Fruit fly (Drosophila melanogaster): ENCODE measurements around the gene CG9399.

Gene CG9399

DNA sequence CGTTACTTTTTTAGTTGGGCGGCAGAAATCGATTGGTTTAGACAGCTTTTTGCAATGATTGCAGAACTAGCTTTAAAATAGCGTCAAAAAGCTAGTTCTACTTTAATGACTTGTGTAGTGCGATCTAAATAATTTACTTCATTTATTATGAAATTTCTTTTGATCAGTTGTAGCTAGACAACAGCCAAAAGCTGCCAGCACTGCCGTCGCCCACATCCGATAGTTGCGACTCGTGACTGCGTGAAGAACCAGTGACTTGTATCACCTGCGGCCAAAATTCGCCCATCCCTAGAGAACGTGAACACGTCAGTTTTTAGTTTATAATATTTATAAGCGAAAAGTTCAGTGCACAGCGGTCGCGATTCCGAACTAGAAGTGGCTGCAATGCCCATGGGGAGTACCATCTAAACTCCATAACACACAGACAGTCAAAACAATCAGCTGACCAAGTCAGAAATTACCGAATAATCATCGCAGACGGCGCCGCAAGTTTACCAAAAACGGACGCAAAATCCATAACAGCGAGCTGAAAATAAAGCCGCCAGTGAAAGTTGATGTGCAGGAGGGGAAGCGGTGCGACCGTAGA, 12.7 kb upstream of the CG9399 start, which contains the start of gene P58IPK (continued):
- TF ChIP-seq CG15011 (GFP tag; optimal IDR thresholded peaks at IDR 0.05) (no peak), gce (GFP tag; IDR thresholded peaks at IDR 0.05) (no peak), Ets97D (GFP tag; optimal IDR thresholded peaks at IDR 0.05) (peak; percentile 90), Deaf1 (tag; optimal IDR thresholded peaks at IDR 0.05) (no peak), pan (optimal IDR thresholded peaks at IDR 0.05) (no peak), pan (GFP tag; optimal IDR thresholded peaks at IDR 0.05 in 1 of 2, IDR thresholded peaks at IDR 0.05 in 1 of 2) (peak in 1 of 2 experiments; percentile 44), Dip2 (GFP tag; IDR thresholded peaks at IDR 0.05) (no peak), lbe (GFP tag; optimal IDR thresholded peaks at IDR 0.05) (peak; percentile 41), CG4282 (GFP tag; optimal IDR thresholded peaks at IDR 0.05) (peak; percentile 0), crp (GFP tag; optimal IDR thresholded peaks at IDR 0.05) (peak in 1 of 2 experiments; percentile 52), nerfin-1 (tag; optimal IDR thresholded peaks at IDR 0.05) (peak; percentile 11), sima (GFP tag; optimal IDR thresholded peaks at IDR 0.05) (no peak), CG9609 (GFP tag; optimal IDR thresholded peaks at IDR 0.05) (peak; percentile 69), Abd-B (GFP tag; optimal IDR thresholded peaks at IDR 0.05) (peak; percentile 53), NfI (GFP tag; optimal IDR thresholded peaks at IDR 0.05) (peak; percentile 65), PHDP (tag; optimal IDR thresholded peaks at IDR 0.05) (peak; percentile 36), CG14050 (GFP tag; IDR thresholded peaks at IDR 0.05) (no peak), bbx (GFP tag; IDR thresholded peaks at IDR 0.05; ENCODE audit: partially characterized antibody) (peak; percentile 95), CG10274 (GFP tag; optimal IDR thresholded peaks at IDR 0.05) (no peak), CG13424 (tag; optimal IDR thresholded peaks at IDR 0.05) (peak; percentile 62), CG31224 (GFP tag; IDR thresholded peaks at IDR 0.05) (no peak), Optix (GFP tag; IDR thresholded peaks at IDR 0.05) (peak; percentile 65; the same call in 2 of the 3 replicates), Oaz (GFP tag; IDR thresholded peaks at IDR 0.05) (no peak), CG15269 (tag; optimal IDR thresholded peaks at IDR 0.05) (peak; percentile 48), Dp (GFP tag; optimal IDR thresholded peaks at IDR 0.05) (peak; percentile 77), dmrt11E (tag; optimal IDR thresholded peaks at IDR 0.05) (peak; percentile 41), Sry-β (GFP tag; optimal IDR thresholded peaks at IDR 0.05) (peak; percentile 98), pzg (GFP tag; optimal IDR thresholded peaks at IDR 0.05) (peak; percentile 92), Dref (GFP tag; IDR thresholded peaks at IDR 0.05) (peak; percentile 65), Doc3 (GFP tag; IDR thresholded peaks at IDR 0.05; ENCODE audit: partially characterized antibody) (peak; percentile 87), ind (GFP tag; optimal IDR thresholded peaks at IDR 0.05) (peak; percentile 72), klu (GFP tag; IDR thresholded peaks at IDR 0.05) (peak; percentile 63; the same call in 1 of the 2 replicates), row (GFP tag; IDR thresholded peaks at IDR 0.05) (peak; percentile 93), Pdp1 (GFP tag; optimal IDR thresholded peaks at IDR 0.05) (peak; percentile 75 to 83), CG3065 (GFP tag; optimal IDR thresholded peaks at IDR 0.05) (peak; percentile 37), CG5953 (GFP tag; IDR thresholded peaks at IDR 0.05) (no peak), CrebB (tag; optimal IDR thresholded peaks at IDR 0.05) (peak; percentile 42), maf-S (GFP tag; optimal IDR thresholded peaks at IDR 0.05) (peak; percentile 67), luna (GFP tag; optimal IDR thresholded peaks at IDR 0.05) (no peak), CG2199 (GFP tag; IDR thresholded peaks at IDR 0.05) (0 out of 3 replicates have a peak, but pooled peaks have one; percentile 45), Six4 (GFP tag; optimal IDR thresholded peaks at IDR 0.05) (no peak), btn (GFP tag; optimal IDR thresholded peaks at IDR 0.05) (no peak), dm (GFP tag; optimal IDR thresholded peaks at IDR 0.05) (peak; percentile 68), CHES-1-like (GFP tag; optimal IDR thresholded peaks at IDR 0.05) (peak; percentile 69), Ets65A (GFP tag) (peak; percentile 98), wdn (GFP tag; IDR thresholded peaks at IDR 0.05) (0 out of 2 replicates have a peak, but pooled peaks have one; percentile 41), CG3726 (GFP tag; IDR thresholded peaks at IDR 0.05) (peak; percentile 59; the same call in 1 of the 3 replicates), bigmax (GFP tag; optimal IDR thresholded peaks at IDR 0.05) (no peak), CG34376 (GFP tag; optimal IDR thresholded peaks at IDR 0.05) (peak; percentile 57), ken (GFP tag; IDR thresholded peaks at IDR 0.05) (peak; percentile 78)

Data from whole organism, embryonic.